Fruit fly (Drosophila melanogaster): ENCODE results near the gene RtGEF.

The RtGEF gene

DNA sequence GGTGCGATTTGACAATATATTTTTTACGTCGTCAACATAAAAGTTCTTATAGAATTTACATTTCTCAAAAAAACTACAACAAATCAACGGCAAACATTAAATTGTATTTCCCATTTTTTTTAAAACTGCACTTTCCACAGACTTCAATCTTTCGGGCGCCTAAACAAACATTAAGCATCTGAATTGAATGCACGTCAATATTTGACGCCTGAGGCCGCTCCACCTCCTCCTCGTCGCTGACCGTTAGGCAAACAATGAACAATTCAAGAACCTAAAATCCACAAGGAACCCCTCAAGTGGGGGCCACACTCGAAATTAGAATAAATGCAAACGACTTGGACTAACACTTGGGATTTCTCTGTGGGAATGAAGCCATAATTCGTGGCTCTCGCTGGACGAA is 22.9 kb upstream of the RtGEF start:
- TF ChIP-seq Camta (GFP tag; optimal IDR thresholded peaks at IDR 0.05) (peak; percentile 22), luna (GFP tag; optimal IDR thresholded peaks at IDR 0.05) (no peak), Elba2 (GFP tag; optimal IDR thresholded peaks at IDR 0.05) (no peak), CG6765 (GFP tag; optimal IDR thresholded peaks at IDR 0.05) (no peak), sc (optimal IDR thresholded peaks at IDR 0.05) (no peak), sc (GFP tag; optimal IDR thresholded peaks at IDR 0.05) (peak; percentile 51), oc (tag; optimal IDR thresholded peaks at IDR 0.05) (peak; percentile 37), ara (GFP tag; IDR thresholded peaks at IDR 0.05) (peak; percentile 25; the same call in 1 of the 2 replicates), CG3407 (GFP tag; optimal IDR thresholded peaks at IDR 0.05) (peak; percentile 67), bab2 (GFP tag; optimal IDR thresholded peaks at IDR 0.05) (peak; percentile 53), ac (GFP tag; optimal IDR thresholded peaks at IDR 0.05) (peak; percentile 36), CG2875 (GFP tag; optimal IDR thresholded peaks at IDR 0.05) (peak; percentile 69), CkIIα-i1 (GFP tag; IDR thresholded peaks at IDR 0.05) (no peak), CG10431 (GFP tag; optimal IDR thresholded peaks at IDR 0.05) (no peak), Nf-YB (GFP tag; optimal IDR thresholded peaks at IDR 0.05) (no peak), Hey (tag; optimal IDR thresholded peaks at IDR 0.05) (no peak), sima (GFP tag; optimal IDR thresholded peaks at IDR 0.05) (no peak), HLHmδ (GFP tag; optimal IDR thresholded peaks at IDR 0.05) (peak; percentile 60), CG15073 (GFP tag; optimal IDR thresholded peaks at IDR 0.05) (no peak), org-1 (GFP tag; optimal IDR thresholded peaks at IDR 0.05) (peak; percentile 3), Lhr (GFP tag; optimal IDR thresholded peaks at IDR 0.05) (peak; percentile 36), CG1529 (GFP tag; optimal IDR thresholded peaks at IDR 0.05) (peak; percentile 34), vvl (GFP tag; IDR thresholded peaks at IDR 0.05) (0 out of 2 replicates have a peak, but pooled peaks have one; percentile 16), dmrt11E (tag; optimal IDR thresholded peaks at IDR 0.05) (peak; percentile 65), CG11560 (tag; IDR thresholded peaks at IDR 0.05) (no peak), Vsx1 (GFP tag; optimal IDR thresholded peaks at IDR 0.05) (peak; percentile 21), CG11723 (GFP tag; optimal IDR thresholded peaks at IDR 0.05) (peak; percentile 17), CG7372 (GFP tag; IDR thresholded peaks at IDR 0.05) (no peak), CG8089 (GFP tag; optimal IDR thresholded peaks at IDR 0.05) (peak; percentile 18), Sox102F (GFP tag; optimal IDR thresholded peaks at IDR 0.05) (peak; percentile 43), D (optimal IDR thresholded peaks at IDR 0.05) (no peak), D (GFP tag; optimal IDR thresholded peaks at IDR 0.05) (peak; percentile 55), shn (GFP tag; optimal IDR thresholded peaks at IDR 0.05) (no peak), Taf1 (GFP tag; IDR thresholded peaks at IDR 0.05) (no peak), lola (GFP tag; optimal IDR thresholded peaks at IDR 0.05) (peak in 1 of 3 experiments; percentile 37), CG6813 (GFP tag; optimal IDR thresholded peaks at IDR 0.05) (peak; percentile 19), Blimp-1 (GFP tag; optimal IDR thresholded peaks at IDR 0.05) (peak; percentile 18), mld (GFP tag; IDR thresholded peaks at IDR 0.05; ENCODE audit: partially characterized antibody) (no peak), Nf-YA (GFP tag; IDR thresholded peaks at IDR 0.05) (no peak), CG2202 (tag; optimal IDR thresholded peaks at IDR 0.05) (peak; percentile 48), odd (GFP tag; optimal IDR thresholded peaks at IDR 0.05) (no peak), CG17359 (tag; optimal IDR thresholded peaks at IDR 0.05) (peak; percentile 43), chn (GFP tag; optimal IDR thresholded peaks at IDR 0.05) (no peak), CG34422 (GFP tag; IDR thresholded peaks at IDR 0.05) (0 out of 3 replicates have a peak, but pooled peaks have one; percentile 26), CG11085 (GFP tag; IDR thresholded peaks at IDR 0.05) (no peak), slp2 (GFP tag; optimal IDR thresholded peaks at IDR 0.05) (no peak), Med (GFP tag) (no peak), CG15601 (tag; optimal IDR thresholded peaks at IDR 0.05) (peak; percentile 50), CG4707 (GFP tag; optimal IDR thresholded peaks at IDR 0.05) (peak; percentile 48), CG17361 (GFP tag; IDR thresholded peaks at IDR 0.05) (no peak), gsb-n (tag; optimal IDR thresholded peaks at IDR 0.05) (peak; percentile 57)
